Worm (Caenorhabditis elegans) whole organism, midembryonic: ENCODE measurements around the gene iars-1.

Experiments
- flt-1 ChIP-seq: fragments of 200-800 bp; sonication (Bioruptor generic); IDR thresholded peaks from 2 replicates; pipeline ENCODE4 v1.3.6; 2022; ENCODE audit warnings: missing genetic modification characterization, missing compliant biosample characterization
- klf-2 ChIP-seq: fragments of 200-800 bp; sonication (Bioruptor generic); conservative IDR thresholded peaks from 2 replicates; pipeline ENCODE4 v1.3.6; 2022; ENCODE audit warnings: missing genetic modification reagents, missing genetic modification characterization, missing compliant biosample characterization

DNA sequence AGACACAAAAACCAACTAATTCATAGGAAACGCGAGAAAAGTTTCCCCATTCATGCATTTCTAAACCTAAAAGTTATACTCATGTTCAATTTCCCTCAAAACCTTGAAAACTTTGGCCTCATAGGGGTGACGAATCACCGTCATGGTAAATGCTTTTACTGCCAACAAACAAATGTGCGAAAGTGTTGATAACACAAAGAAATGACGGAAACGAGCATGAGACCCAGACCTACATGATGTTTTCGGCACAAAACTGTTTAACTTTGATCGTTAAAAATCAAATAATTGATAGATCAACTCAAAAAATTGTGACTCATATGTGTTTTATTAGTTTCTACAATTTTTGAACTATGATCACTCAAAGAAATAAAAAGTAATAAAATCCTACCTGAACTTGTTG is 36.5 kb upstream of the iars-1 start:
- no peak for TF ChIP-seq klf-2 (GFP tag; lab: Robert Waterston, UW)
- TF ChIP-seq flt-1 (GFP tag; lab: Robert Waterston, UW), result no peak
